In genomic region chr3R:5319059-5319785, dm6 we compare ENCODE assay signal across 1 fruit fly cellular context.
TF ChIP-seq lines count a peak whose summit lies in the region.

No protein-coding gene starts in this region.

TF ChIP-seq in whole organism, embryonic, 481 proteins besides CTCF, POLR2A, EP300 and RAD21 (continued from another document and continues in another):
- peak; percentile 8 for TF ChIP-seq CG12155 (GFP tag; optimal IDR thresholded peaks at IDR 0.05; lab: Kevin White, UChicago)
- peak; percentile 73 for TF ChIP-seq CG10209 (GFP tag; optimal IDR thresholded peaks at IDR 0.05; lab: Kevin White, UChicago)
- peak; percentile 9 for TF ChIP-seq CHES-1-like (GFP tag; optimal IDR thresholded peaks at IDR 0.05; lab: Kevin White, UChicago)
- TF ChIP-seq otp (GFP tag; IDR thresholded peaks at IDR 0.05; lab: Robert Waterston, UW) = peak; percentile 62; the same call in 1 of the 3 replicates
- TF ChIP-seq sd (tag; optimal IDR thresholded peaks at IDR 0.05; lab: Kevin White, UChicago) = peak; percentile 23
- peak; percentile 48 for TF ChIP-seq CG16863 (GFP tag; optimal IDR thresholded peaks at IDR 0.05; lab: Kevin White, UChicago)
- no peak for TF ChIP-seq aop (GFP tag; IDR thresholded peaks at IDR 0.05; lab: Robert Waterston, UW)
- no peak for TF ChIP-seq ab (GFP tag; optimal IDR thresholded peaks at IDR 0.05; lab: Kevin White, UChicago)
- peak; percentile 34 for TF ChIP-seq CG6854 (GFP tag; optimal IDR thresholded peaks at IDR 0.05; lab: Kevin White, UChicago)
- peak; percentile 54 for TF ChIP-seq CG12236 (GFP tag; optimal IDR thresholded peaks at IDR 0.05; lab: Kevin White, UChicago)
- TF ChIP-seq CG10979 (tag; optimal IDR thresholded peaks at IDR 0.05; lab: Kevin White, UChicago) = peak; percentile 31
- no peak for TF ChIP-seq CG1792 (GFP tag; optimal IDR thresholded peaks at IDR 0.05; lab: Kevin White, UChicago)
- peak; percentile 50 for TF ChIP-seq Blimp-1 (GFP tag; optimal IDR thresholded peaks at IDR 0.05; lab: Kevin White, UChicago)
- TF ChIP-seq CG9727 (GFP tag; optimal IDR thresholded peaks at IDR 0.05; lab: Kevin White, UChicago) = peak; percentile 78
- TF ChIP-seq mirr (GFP tag; optimal IDR thresholded peaks at IDR 0.05; lab: Kevin White, UChicago) = peak; percentile 4
- TF ChIP-seq sna (GFP tag; IDR thresholded peaks at IDR 0.05; lab: Robert Waterston, UW; ENCODE audit: partially characterized antibody) = no peak
- TF ChIP-seq ara (GFP tag; IDR thresholded peaks at IDR 0.05; lab: Robert Waterston, UW) = no peak
- TF ChIP-seq CG13123 (GFP tag; optimal IDR thresholded peaks at IDR 0.05; lab: Kevin White, UChicago) = peak; percentile 12
- TF ChIP-seq CG4854 (GFP tag; optimal IDR thresholded peaks at IDR 0.05; lab: Kevin White, UChicago) = peak; percentile 22
- TF ChIP-seq CG8089 (GFP tag; optimal IDR thresholded peaks at IDR 0.05; lab: Kevin White, UChicago) = peak; percentile 54
- peak; percentile 24 for TF ChIP-seq CG1602 (GFP tag; optimal IDR thresholded peaks at IDR 0.05; lab: Kevin White, UChicago)
- TF ChIP-seq lilli (GFP tag; optimal IDR thresholded peaks at IDR 0.05; lab: Kevin White, UChicago) = no peak
- peak; percentile 79 for TF ChIP-seq Xrp1 (GFP tag; IDR thresholded peaks at IDR 0.05; lab: Robert Waterston, UW)
- TF ChIP-seq dmrt11E (tag; optimal IDR thresholded peaks at IDR 0.05; lab: Kevin White, UChicago) = peak; percentile 67
- TF ChIP-seq CG3847 (GFP tag; IDR thresholded peaks at IDR 0.05; lab: Robert Waterston, UW) = 0 out of 2 replicates have a peak, but pooled peaks have one; percentile 15
- peak; percentile 8 for TF ChIP-seq Sry-δ (GFP tag; optimal IDR thresholded peaks at IDR 0.05; lab: Kevin White, UChicago)
- TF ChIP-seq CG13296 (GFP tag; optimal IDR thresholded peaks at IDR 0.05; lab: Kevin White, UChicago) = no peak
- peak; percentile 82 for TF ChIP-seq sqz (GFP tag; optimal IDR thresholded peaks at IDR 0.05; lab: Kevin White, UChicago)
- peak; percentile 14 for TF ChIP-seq Spps (tag; optimal IDR thresholded peaks at IDR 0.05; lab: Kevin White, UChicago)
- TF ChIP-seq bab2 (GFP tag; optimal IDR thresholded peaks at IDR 0.05; lab: Kevin White, UChicago) = peak; percentile 53
- TF ChIP-seq mld (GFP tag; IDR thresholded peaks at IDR 0.05; lab: Robert Waterston, UW; ENCODE audit: partially characterized antibody) = no peak
- TF ChIP-seq CG8290 (GFP tag; optimal IDR thresholded peaks at IDR 0.05; lab: Kevin White, UChicago) = no peak
- TF ChIP-seq CG8290 (tag; optimal IDR thresholded peaks at IDR 0.05; lab: Kevin White, UChicago) = peak in 1 of 2 experiments; percentile 74
- peak; percentile 16 for TF ChIP-seq bcd (GFP tag; optimal IDR thresholded peaks at IDR 0.05; lab: Kevin White, UChicago)
- TF ChIP-seq amos (GFP tag; IDR thresholded peaks at IDR 0.05; lab: Robert Waterston, UW; ENCODE audit: partially characterized antibody) = no peak
- TF ChIP-seq Antp (GFP tag; optimal IDR thresholded peaks at IDR 0.05; lab: Kevin White, UChicago) = no peak
- TF ChIP-seq gsb-n (tag; optimal IDR thresholded peaks at IDR 0.05; lab: Kevin White, UChicago) = peak; percentile 53
- TF ChIP-seq CG10543 (GFP tag; optimal IDR thresholded peaks at IDR 0.05; lab: Kevin White, UChicago) = peak; percentile 13
- peak in 1 of 3 experiments; percentile 78 for TF ChIP-seq Stat92E (GFP tag; optimal IDR thresholded peaks at IDR 0.05; lab: Kevin White, UChicago)
- TF ChIP-seq fd102C (GFP tag; optimal IDR thresholded peaks at IDR 0.05; lab: Kevin White, UChicago) = peak; percentile 81
- peak; percentile 13 for TF ChIP-seq CG4328 (GFP tag; optimal IDR thresholded peaks at IDR 0.05; lab: Kevin White, UChicago)
- peak; percentile 56 for TF ChIP-seq Lhr (GFP tag; optimal IDR thresholded peaks at IDR 0.05; lab: Kevin White, UChicago)
- peak; percentile 31 for TF ChIP-seq CG1529 (GFP tag; optimal IDR thresholded peaks at IDR 0.05; lab: Kevin White, UChicago)
- TF ChIP-seq lab (GFP tag; optimal IDR thresholded peaks at IDR 0.05; lab: Kevin White, UChicago) = peak; percentile 30
- TF ChIP-seq CG11398 (GFP tag; optimal IDR thresholded peaks at IDR 0.05; lab: Kevin White, UChicago) = peak; percentile 17
- TF ChIP-seq CG17568 (GFP tag; optimal IDR thresholded peaks at IDR 0.05; lab: Kevin White, UChicago) = peak; percentile 79
- no peak for TF ChIP-seq MESR4 (GFP tag; optimal IDR thresholded peaks at IDR 0.05; lab: Kevin White, UChicago)
- TF ChIP-seq kni (GFP tag; optimal IDR thresholded peaks at IDR 0.05; lab: Kevin White, UChicago) = peak; percentile 40
- TF ChIP-seq Hmr (GFP tag; optimal IDR thresholded peaks at IDR 0.05; lab: Kevin White, UChicago) = peak; percentile 38
- TF ChIP-seq CG2116 (GFP tag; optimal IDR thresholded peaks at IDR 0.05; lab: Kevin White, UChicago) = peak; percentile 19
- TF ChIP-seq ci (GFP tag; IDR thresholded peaks at IDR 0.05; lab: Robert Waterston, UW) = peak; percentile 53; the same call in 2 of the 3 replicates
- TF ChIP-seq fru (optimal IDR thresholded peaks at IDR 0.05; lab: Kevin White, UChicago) = no peak
- peak; percentile 52; the same call in 1 of the 2 replicates for TF ChIP-seq CG4360 (GFP tag; IDR thresholded peaks at IDR 0.05; lab: Robert Waterston, UW)
- peak; percentile 11 for TF ChIP-seq dmrt99B (tag; optimal IDR thresholded peaks at IDR 0.05; lab: Kevin White, UChicago)
- peak; percentile 50 for TF ChIP-seq Sox100B (GFP tag; optimal IDR thresholded peaks at IDR 0.05; lab: Kevin White, UChicago)
- TF ChIP-seq CG31388 (GFP tag; optimal IDR thresholded peaks at IDR 0.05; lab: Kevin White, UChicago) = no peak
- TF ChIP-seq CG17385 (GFP tag; optimal IDR thresholded peaks at IDR 0.05; lab: Kevin White, UChicago) = no peak
- peak; percentile 0 for TF ChIP-seq kah (GFP tag; optimal IDR thresholded peaks at IDR 0.05; lab: Kevin White, UChicago)
- no peak for TF ChIP-seq psq (GFP tag; optimal IDR thresholded peaks at IDR 0.05; lab: Kevin White, UChicago)
- TF ChIP-seq oc (tag; optimal IDR thresholded peaks at IDR 0.05; lab: Kevin White, UChicago) = peak; percentile 75
- TF ChIP-seq CG10366 (GFP tag; IDR thresholded peaks at IDR 0.05; lab: Robert Waterston, UW) = no peak; the same call in 1 of the 2 replicates
- TF ChIP-seq D (optimal IDR thresholded peaks at IDR 0.05; lab: Kevin White, UChicago) = no peak
- peak; percentile 58 for TF ChIP-seq D (GFP tag; optimal IDR thresholded peaks at IDR 0.05; lab: Kevin White, UChicago)
- TF ChIP-seq sim (GFP tag; IDR thresholded peaks at IDR 0.05; lab: Robert Waterston, UW) = peak; percentile 68; the same call in 1 of the 2 replicates
- TF ChIP-seq CG15601 (tag; optimal IDR thresholded peaks at IDR 0.05; lab: Kevin White, UChicago) = peak; percentile 77
- peak; percentile 17 for TF ChIP-seq tx (GFP tag; optimal IDR thresholded peaks at IDR 0.05; lab: Kevin White, UChicago)
- no peak for TF ChIP-seq Nf-YA (GFP tag; IDR thresholded peaks at IDR 0.05; lab: Robert Waterston, UW)
- TF ChIP-seq ac (GFP tag; optimal IDR thresholded peaks at IDR 0.05; lab: Kevin White, UChicago) = peak; percentile 74
- TF ChIP-seq CG15696 (tag; optimal IDR thresholded peaks at IDR 0.05; lab: Kevin White, UChicago) = peak; percentile 89
- TF ChIP-seq CG16779 (GFP tag; IDR thresholded peaks at IDR 0.05; lab: Robert Waterston, UW) = no peak
- TF ChIP-seq BtbVII (GFP tag; optimal IDR thresholded peaks at IDR 0.05; lab: Kevin White, UChicago) = peak; percentile 16
- peak; percentile 48 for TF ChIP-seq Med (GFP tag; lab: Kevin White, UChicago)
- peak; percentile 33 for TF ChIP-seq CG17359 (tag; optimal IDR thresholded peaks at IDR 0.05; lab: Kevin White, UChicago)
- TF ChIP-seq PHDP (tag; optimal IDR thresholded peaks at IDR 0.05; lab: Kevin White, UChicago) = peak; percentile 51
- peak; percentile 30 for TF ChIP-seq CG2120 (GFP tag; optimal IDR thresholded peaks at IDR 0.05; lab: Kevin White, UChicago)
- TF ChIP-seq hkb (optimal IDR thresholded peaks at IDR 0.05; lab: Kevin White, UChicago) = no peak
- TF ChIP-seq hkb (GFP tag; IDR thresholded peaks at IDR 0.05; lab: Robert Waterston, UW) = peak; percentile 13; the same call in 1 of the 2 replicates
- peak; percentile 23; the same call in 1 of the 2 replicates for TF ChIP-seq CG31441 (GFP tag; IDR thresholded peaks at IDR 0.05; lab: Robert Waterston, UW)
- peak; percentile 46 for TF ChIP-seq NC2β (GFP tag; optimal IDR thresholded peaks at IDR 0.05; lab: Kevin White, UChicago)
- TF ChIP-seq NC2α (GFP tag; optimal IDR thresholded peaks at IDR 0.05; lab: Kevin White, UChicago) = peak; percentile 19
- no peak for TF ChIP-seq E2f1 (GFP tag; IDR thresholded peaks at IDR 0.05; lab: Robert Waterston, UW)
- peak; percentile 18 for TF ChIP-seq CG12071 (GFP tag; optimal IDR thresholded peaks at IDR 0.05; lab: Kevin White, UChicago)
- TF ChIP-seq Abd-B (GFP tag; optimal IDR thresholded peaks at IDR 0.05; lab: Kevin White, UChicago) = no peak
- peak; percentile 71 for TF ChIP-seq odd (GFP tag; optimal IDR thresholded peaks at IDR 0.05; lab: Kevin White, UChicago)
- TF ChIP-seq nerfin-1 (tag; optimal IDR thresholded peaks at IDR 0.05; lab: Kevin White, UChicago) = peak; percentile 36
- TF ChIP-seq CG3163 (GFP tag; optimal IDR thresholded peaks at IDR 0.05; lab: Kevin White, UChicago) = no peak
- peak in 1 of 2 experiments; percentile 43 for TF ChIP-seq Pdp1 (GFP tag; optimal IDR thresholded peaks at IDR 0.05; lab: Kevin White, UChicago)
- no peak for TF ChIP-seq repo (GFP tag; optimal IDR thresholded peaks at IDR 0.05; lab: Kevin White, UChicago)
- no peak for TF ChIP-seq CG13624 (GFP tag; optimal IDR thresholded peaks at IDR 0.05; lab: Kevin White, UChicago)
- peak; percentile 40 for TF ChIP-seq Nf-YB (GFP tag; optimal IDR thresholded peaks at IDR 0.05; lab: Kevin White, UChicago)
- peak; percentile 21 for TF ChIP-seq YL-1 (GFP tag; optimal IDR thresholded peaks at IDR 0.05; lab: Kevin White, UChicago)
- peak; percentile 42 for TF ChIP-seq CG10267 (tag; optimal IDR thresholded peaks at IDR 0.05; lab: Kevin White, UChicago)
- peak; percentile 15 for TF ChIP-seq CG10431 (GFP tag; optimal IDR thresholded peaks at IDR 0.05; lab: Kevin White, UChicago)
- peak; percentile 46 for TF ChIP-seq Side (GFP tag; optimal IDR thresholded peaks at IDR 0.05; lab: Kevin White, UChicago)
- 0 out of 2 replicates have a peak, but pooled peaks have one; percentile 6 for TF ChIP-seq CG6689 (GFP tag; IDR thresholded peaks at IDR 0.05; lab: Robert Waterston, UW)
- TF ChIP-seq CG7745 (tag; optimal IDR thresholded peaks at IDR 0.05; lab: Kevin White, UChicago) = peak; percentile 85
- TF ChIP-seq tin (GFP tag; optimal IDR thresholded peaks at IDR 0.05; lab: Kevin White, UChicago) = peak; percentile 6
- no peak for TF ChIP-seq Tbp (GFP tag; optimal IDR thresholded peaks at IDR 0.05; lab: Kevin White, UChicago)
- no peak for TF ChIP-seq Usf (GFP tag; optimal IDR thresholded peaks at IDR 0.05; lab: Kevin White, UChicago)
- no peak for TF ChIP-seq ash1 (GFP tag; optimal IDR thresholded peaks at IDR 0.05; lab: Kevin White, UChicago)
- TF ChIP-seq CG2678 (tag; optimal IDR thresholded peaks at IDR 0.05; lab: Kevin White, UChicago) = peak; percentile 64
- TF ChIP-seq Drgx (GFP tag; IDR thresholded peaks at IDR 0.05; lab: Robert Waterston, UW) = no peak
- TF ChIP-seq CG3838 (GFP tag; optimal IDR thresholded peaks at IDR 0.05; lab: Kevin White, UChicago) = peak; percentile 28
- TF ChIP-seq insv (GFP tag; optimal IDR thresholded peaks at IDR 0.05; lab: Kevin White, UChicago) = peak in 1 of 2 experiments; percentile 3
- TF ChIP-seq Asciz (GFP tag; optimal IDR thresholded peaks at IDR 0.05; lab: Kevin White, UChicago) = peak; percentile 51
- TF ChIP-seq unpg (GFP tag; optimal IDR thresholded peaks at IDR 0.05; lab: Kevin White, UChicago) = peak; percentile 50
- peak; percentile 60 for TF ChIP-seq CG14710 (tag; optimal IDR thresholded peaks at IDR 0.05; lab: Kevin White, UChicago)
- peak; percentile 55 for TF ChIP-seq CG18599 (GFP tag; optimal IDR thresholded peaks at IDR 0.05; lab: Kevin White, UChicago)
- peak; percentile 28 for TF ChIP-seq CG6254 (GFP tag; optimal IDR thresholded peaks at IDR 0.05; lab: Kevin White, UChicago)
- peak; percentile 63; the same call in 1 of the 2 replicates for TF ChIP-seq Awh (GFP tag; IDR thresholded peaks at IDR 0.05; lab: Robert Waterston, UW)
- peak; percentile 93 for TF ChIP-seq sens (GFP tag; lab: Kevin White, UChicago)
- TF ChIP-seq disco-r (GFP tag; optimal IDR thresholded peaks at IDR 0.05; lab: Kevin White, UChicago) = no peak
- TF ChIP-seq chif (GFP tag; optimal IDR thresholded peaks at IDR 0.05; lab: Kevin White, UChicago) = peak; percentile 6 to 59
- peak; percentile 24 for TF ChIP-seq HHEX (GFP tag; optimal IDR thresholded peaks at IDR 0.05; lab: Kevin White, UChicago)
- peak; percentile 63 for TF ChIP-seq Camta (GFP tag; optimal IDR thresholded peaks at IDR 0.05; lab: Kevin White, UChicago)
- peak; percentile 71 for TF ChIP-seq grn (GFP tag; optimal IDR thresholded peaks at IDR 0.05; lab: Kevin White, UChicago)
- no peak for TF ChIP-seq B-H2 (GFP tag; optimal IDR thresholded peaks at IDR 0.05; lab: Kevin White, UChicago)
- peak; percentile 0 for TF ChIP-seq Hsf (GFP tag; optimal IDR thresholded peaks at IDR 0.05; lab: Kevin White, UChicago)
- peak; percentile 75 for TF ChIP-seq ATbp (GFP tag; optimal IDR thresholded peaks at IDR 0.05; lab: Kevin White, UChicago)
- TF ChIP-seq ken (GFP tag; IDR thresholded peaks at IDR 0.05; lab: Robert Waterston, UW) = 0 out of 3 replicates have a peak, but pooled peaks have one; percentile 29
- no peak for TF ChIP-seq emc (GFP tag; optimal IDR thresholded peaks at IDR 0.05; lab: Kevin White, UChicago)
- peak; percentile 54 for TF ChIP-seq gcm (GFP tag; optimal IDR thresholded peaks at IDR 0.05; lab: Kevin White, UChicago)
- TF ChIP-seq CG1024 (GFP tag; IDR thresholded peaks at IDR 0.05; lab: Robert Waterston, UW) = no peak
- TF ChIP-seq zfh1 (GFP tag; IDR thresholded peaks at IDR 0.05; lab: Robert Waterston, UW) = peak; percentile 63; the same call in 2 of the 3 replicates
- peak; percentile 45 for TF ChIP-seq onecut (GFP tag; IDR thresholded peaks at IDR 0.05; lab: Robert Waterston, UW)
- TF ChIP-seq lola (GFP tag; optimal IDR thresholded peaks at IDR 0.05; lab: Kevin White, UChicago) = peak in 1 of 3 experiments; percentile 56
- TF ChIP-seq eve (GFP tag; optimal IDR thresholded peaks at IDR 0.05; lab: Kevin White, UChicago) = peak in 1 of 2 experiments; percentile 57
- TF ChIP-seq sens-2 (GFP tag; IDR thresholded peaks at IDR 0.05; lab: Robert Waterston, UW) = peak; percentile 36; the same call in 1 of the 2 replicates
- peak; percentile 41; the same call in 1 of the 3 replicates for TF ChIP-seq so (GFP tag; IDR thresholded peaks at IDR 0.05; lab: Robert Waterston, UW)
- TF ChIP-seq pan (optimal IDR thresholded peaks at IDR 0.05; lab: Kevin White, UChicago) = no peak
- no peak for TF ChIP-seq pan (GFP tag; optimal IDR thresholded peaks at IDR 0.05 in 1 of 2, IDR thresholded peaks at IDR 0.05 in 1 of 2)
